Worm (Caenorhabditis elegans): ENCODE data around the gene Y55F3AM.13.
A peak's percentile ranks its signal among the peaks of the same experiment; 100 is the strongest.

The Y55F3AM.13 gene

DNA sequence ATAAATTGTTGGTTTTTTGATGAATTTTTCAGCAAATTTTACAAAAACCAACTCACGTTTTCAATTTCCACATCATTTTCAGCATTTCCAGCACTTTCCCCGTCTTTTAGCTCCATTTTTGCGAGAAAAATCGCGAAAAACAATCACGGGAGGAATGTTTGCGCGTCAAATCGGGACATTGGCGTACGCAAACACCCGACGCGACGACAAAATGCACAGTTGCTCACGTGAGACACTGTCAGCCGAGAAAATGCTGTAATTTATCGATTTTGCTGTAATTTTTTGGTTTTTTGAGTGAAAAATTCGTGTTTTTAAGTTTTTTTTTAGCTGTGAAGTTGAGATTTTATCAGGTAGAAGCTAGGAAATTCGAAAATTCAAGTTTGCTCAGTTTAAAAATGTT is 46.6 kb downstream of the Y55F3AM.13 start, which contains the start of gene Y55F3AM.9 (continued):
- TF ChIP-seq madf-3 (GFP tag; IDR thresholded peaks at IDR 0.05): no peak
- TF ChIP-seq ztf-3 (GFP tag; optimal IDR thresholded peaks at IDR 0.05): no peak
- no peak for TF ChIP-seq D2030.7 (GFP tag; IDR thresholded peaks at IDR 0.05)
- TF ChIP-seq xnd-1 (tag; optimal IDR thresholded peaks at IDR 0.05): no peak
- TF ChIP-seq snpc-1.1 (tag; optimal IDR thresholded peaks at IDR 0.05; ENCODE audit: insufficient read depth): peak; percentile 19
- no peak for TF ChIP-seq snpc-1.3 (tag; optimal IDR thresholded peaks at IDR 0.05; ENCODE audit: insufficient read depth)
- TF ChIP-seq ceh-79 (tag; optimal IDR thresholded peaks at IDR 0.05): no peak
- no peak for TF ChIP-seq ekl-4 (GFP tag; IDR thresholded peaks at IDR 0.05)
- TF ChIP-seq ccch-3 (GFP tag; optimal IDR thresholded peaks at IDR 0.05): no peak
- TF ChIP-seq lin-35 (GFP tag; optimal IDR thresholded peaks at IDR 0.05): peak in 1 of 3 experiments; percentile 22
- 0 out of 2 replicates have a peak, but pooled peaks have one; percentile 13 for TF ChIP-seq ztf-28 (GFP tag; IDR thresholded peaks at IDR 0.05)
- TF ChIP-seq aptf-2 (GFP tag; conservative IDR thresholded peaks at IDR 0.05): no peak
- TF ChIP-seq F33H1.4 (GFP tag; IDR thresholded peaks at IDR 0.05): peak; percentile 52
- no peak for TF ChIP-seq egrh-3 (GFP tag; IDR thresholded peaks at IDR 0.05)
- TF ChIP-seq aptf-3 (GFP tag; IDR thresholded peaks at IDR 0.05): no peak
- TF ChIP-seq dpff-1 (tag; optimal IDR thresholded peaks at IDR 0.05): no peak
- no peak for TF ChIP-seq atf-7 (tag; optimal IDR thresholded peaks at IDR 0.05)
- TF ChIP-seq F39B2.1 (GFP tag; IDR thresholded peaks at IDR 0.05): no peak
- 0 out of 2 replicates have a peak, but pooled peaks have one; percentile 17 for TF ChIP-seq nfyb-1 (GFP tag; IDR thresholded peaks at IDR 0.05)
- TF ChIP-seq Y53G8AR.9 (GFP tag; conservative IDR thresholded peaks at IDR 0.05): no peak

DNA sequence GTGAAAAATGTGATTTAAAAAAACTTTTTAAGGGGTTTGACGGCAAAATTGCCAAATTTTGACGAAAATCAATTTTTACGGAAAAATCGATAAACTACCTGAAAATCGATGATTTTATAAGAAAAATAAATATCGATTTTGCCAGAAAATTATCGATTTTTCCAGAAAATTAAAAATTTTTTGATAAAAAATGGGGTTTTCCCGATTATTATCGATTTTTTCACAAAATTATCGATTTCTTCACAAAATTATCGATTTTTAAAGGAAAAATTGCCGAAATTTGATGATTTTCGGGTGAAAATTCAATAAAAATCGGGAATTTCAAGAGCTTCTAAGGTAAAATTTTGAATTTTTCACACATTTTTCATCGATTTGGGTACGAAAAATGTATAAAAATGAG is 49.5 kb downstream of the Y55F3AM.13 start:
- no peak for TF ChIP-seq ekl-4 (GFP tag; IDR thresholded peaks at IDR 0.05)
- TF ChIP-seq B0035.1 (tag; optimal IDR thresholded peaks at IDR 0.05): no peak
- TF ChIP-seq cebp-1 (GFP tag; IDR thresholded peaks at IDR 0.05): no peak
- no peak for TF ChIP-seq cebp-1 (tag; optimal IDR thresholded peaks at IDR 0.05)
- TF ChIP-seq egrh-3 (GFP tag; IDR thresholded peaks at IDR 0.05): no peak
- no peak for TF ChIP-seq F52B5.7 (tag; optimal IDR thresholded peaks at IDR 0.05)
- no peak for TF ChIP-seq lin-40 (tag; optimal IDR thresholded peaks at IDR 0.05)
- no peak for TF ChIP-seq zim-3 (tag; optimal IDR thresholded peaks at IDR 0.05)
- no peak for TF ChIP-seq cebp-2 (GFP tag; IDR thresholded peaks at IDR 0.05)
- no peak for TF ChIP-seq snpc-4 (GFP tag; optimal IDR thresholded peaks at IDR 0.05)
- no peak for TF ChIP-seq snpc-4 (tag; optimal IDR thresholded peaks at IDR 0.05)

DNA sequence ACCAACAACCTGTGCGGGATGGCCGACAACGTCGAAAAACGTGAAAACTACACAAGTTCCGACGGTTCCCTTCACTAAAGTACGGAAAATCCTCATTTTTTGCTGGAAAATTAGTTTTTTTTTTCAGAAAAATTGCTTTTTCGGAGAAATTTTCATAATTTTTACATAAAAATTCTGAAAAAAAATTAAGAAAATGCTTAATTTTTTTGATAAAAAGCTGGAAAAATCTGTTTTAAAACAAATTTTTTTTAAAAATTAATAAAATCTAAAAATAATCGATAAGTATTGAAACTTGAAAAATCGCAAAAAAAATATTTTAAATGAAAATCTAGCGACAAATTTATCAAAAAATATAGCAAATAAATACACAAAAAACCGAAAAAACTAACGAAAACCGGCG is 50.4 kb downstream of the Y55F3AM.13 start, which contains the start of gene immp-2:
immp-2 (minus strand) TSS at position 101 of the 400 bp plus-strand sequence.
- TF ChIP-seq F10E7.11 (tag; optimal IDR thresholded peaks at IDR 0.05) (no peak), unc-62 (GFP tag; optimal IDR thresholded peaks at IDR 0.05) (no peak), egrh-3 (GFP tag; IDR thresholded peaks at IDR 0.05) (no peak), egl-18 (GFP tag; IDR thresholded peaks at IDR 0.05) (no peak), F37B4.10 (GFP tag; IDR thresholded peaks at IDR 0.05) (no peak), Y95B8A.8 (GFP tag; IDR thresholded peaks at IDR 0.05) (no peak), ztf-22 (GFP tag; optimal IDR thresholded peaks at IDR 0.05) (no peak), F39B2.1 (GFP tag; IDR thresholded peaks at IDR 0.05) (no peak), unc-130 (GFP tag; optimal IDR thresholded peaks at IDR 0.05) (no peak), lag-1 (GFP tag; IDR thresholded peaks at IDR 0.05) (no peak), attf-3 (GFP tag; conservative IDR thresholded peaks at IDR 0.05) (no peak), madf-10 (tag; optimal IDR thresholded peaks at IDR 0.05) (no peak), egl-44 (GFP tag; IDR thresholded peaks at IDR 0.05) (no peak), F33H1.4 (GFP tag; IDR thresholded peaks at IDR 0.05) (no peak)

Data from whole organism, young adult.